Fruit fly (Drosophila melanogaster): ENCODE results near the gene Fcp3C.

dm6 chrX:3173072-3173471 lies 1.2 kb downstream of the Fcp3C start, which contains the start of gene CG18508:
- TF ChIP-seq CrebA (GFP tag; optimal IDR thresholded peaks at IDR 0.05; ENCODE audit: borderline replicate concordance) (no peak), lola (GFP tag; optimal IDR thresholded peaks at IDR 0.05) (no peak), OdsH (GFP tag; optimal IDR thresholded peaks at IDR 0.05) (no peak), HLH106 (tag; optimal IDR thresholded peaks at IDR 0.05) (no peak), Mio (GFP tag; optimal IDR thresholded peaks at IDR 0.05) (no peak), rgr (GFP tag; optimal IDR thresholded peaks at IDR 0.05) (no peak), sage (GFP tag; optimal IDR thresholded peaks at IDR 0.05) (no peak)
